Fruit fly (Drosophila melanogaster) whole organism, prepupa: ENCODE data around the gene CG42507.

Experiments
- Blimp-1 ChIP-seq: fragments of 200-800 bp; sonication (Bioruptor generic); optimal IDR thresholded peaks from 3 replicates; lab custom pipeline; 2017; ENCODE audit warnings: missing biosample characterization, missing genetic modification characterization, mild to moderate bottlenecking, moderate library complexity, missing genetic modification reagents
- CG11762 ChIP-seq: fragments of 200-800 bp; sonication (Bioruptor generic); optimal IDR thresholded peaks from 3 replicates; lab custom pipeline; 2016; ENCODE audit warnings: missing biosample characterization, missing genetic modification characterization; ENCODE audit not compliant: insufficient read depth
- CG31627 ChIP-seq: fragments of 200-800 bp; sonication (Bioruptor generic); optimal IDR thresholded peaks from 3 replicates; lab custom pipeline; 2016; ENCODE audit warnings: missing biosample characterization, missing genetic modification characterization
- CG3919 ChIP-seq: fragments of 200-800 bp; sonication (Bioruptor generic); optimal IDR thresholded peaks from 3 replicates; lab custom pipeline; 2016; ENCODE audit warnings: missing biosample characterization, missing genetic modification characterization
- Smox ChIP-seq: fragments of 200-800 bp; sonication (Bioruptor generic); optimal IDR thresholded peaks from 3 replicates; lab custom pipeline; 2016; ENCODE audit warnings: missing biosample characterization, missing genetic modification characterization
- Sox15 ChIP-seq: fragments of 200-800 bp; sonication (Bioruptor generic); optimal IDR thresholded peaks from 3 replicates; lab custom pipeline; 2016; ENCODE audit warnings: missing biosample characterization, missing genetic modification characterization
- achi ChIP-seq: fragments of 200-800 bp; sonication (Bioruptor generic); optimal IDR thresholded peaks from 3 replicates; lab custom pipeline; 2016; ENCODE audit warnings: missing biosample characterization, missing genetic modification characterization
- eg ChIP-seq: fragments of 200-800 bp; sonication (Bioruptor generic); IDR thresholded peaks from 3 replicates; pipeline ENCODE4 v1.3.6; 2022; ENCODE audit warnings: missing biosample characterization, missing genetic modification characterization
- fd59A ChIP-seq: fragments of 200-800 bp; sonication (Bioruptor generic); optimal IDR thresholded peaks from 2 replicates; lab custom pipeline; 2017; ENCODE audit warnings: missing biosample characterization, mild to moderate bottlenecking, missing genetic modification characterization, missing genetic modification reagents

DNA sequence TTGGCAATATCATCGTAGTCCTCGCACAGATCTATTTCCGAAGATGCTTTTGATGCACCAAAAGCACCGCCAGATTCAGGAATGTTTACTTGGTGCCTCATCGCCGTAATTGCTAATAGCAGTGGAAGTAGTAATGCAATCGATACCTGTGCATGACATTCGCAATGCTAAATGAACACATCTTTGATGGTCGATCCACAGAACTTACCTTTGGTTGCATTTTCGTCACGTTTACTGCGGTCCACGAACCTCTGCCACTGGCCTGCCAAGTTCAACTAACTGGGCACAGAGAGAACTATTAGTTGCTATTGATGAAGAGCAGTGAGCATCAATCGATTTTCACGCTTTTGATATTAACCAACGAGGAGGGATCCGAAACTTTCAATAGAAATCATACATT is 56.2 kb downstream of the CG42507 start, which contains the start of gene CG17177:
- TF ChIP-seq Blimp-1 (GFP tag; lab: Kevin White, UChicago) (no peak), CG11762 (GFP tag; lab: Kevin White, UChicago) (no peak), eg (GFP tag; lab: Robert Waterston, UW) (no peak), CG31627 (GFP tag; lab: Kevin White, UChicago) (no peak), CG3919 (GFP tag; lab: Kevin White, UChicago) (no peak), Smox (GFP tag; lab: Kevin White, UChicago) (no peak), achi (GFP tag; lab: Kevin White, UChicago) (no peak), Sox15 (GFP tag; lab: Kevin White, UChicago) (no peak), fd59A (GFP tag; lab: Kevin White, UChicago) (no peak)
